Worm (Caenorhabditis elegans): ENCODE results near the gene sun-1.

DNA sequence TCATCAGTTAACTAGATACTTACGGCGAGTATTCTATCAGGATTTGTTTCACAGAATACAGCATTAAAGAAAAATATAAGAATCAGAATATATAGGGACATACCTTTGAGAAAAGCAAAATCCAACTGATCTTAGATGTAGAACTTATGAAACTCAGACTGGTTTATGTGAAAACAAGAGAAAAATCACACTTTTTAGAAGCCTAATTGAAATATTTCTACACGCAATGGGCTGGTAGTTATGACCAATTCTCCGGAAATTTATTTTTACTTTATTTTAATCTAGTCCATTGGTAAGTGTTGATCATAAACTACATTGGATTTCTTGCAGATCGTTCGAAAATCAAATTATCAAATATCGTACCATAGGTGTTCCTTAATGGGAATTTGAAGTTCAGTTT lies 9.2 kb downstream of the sun-1 start, which contains the start of gene T09E8.4:
- TF ChIP-seq aly-2 (tag; optimal IDR thresholded peaks at IDR 0.05) (no peak), ceh-88 (GFP tag; IDR thresholded peaks at IDR 0.05) (no peak)

All from whole organism, L1 larva.